Fruit fly (Drosophila melanogaster) whole organism, larva: ENCODE data around the gene tara.
"Not testable (repeated sequence)": the region's sequence is repeated elsewhere in the genome, so short reads cannot be mapped to it uniquely, and the experiment has no call there.

ENCODE experiments used
- noc ChIP-seq: fragments of 200-800 bp; sonication (Bioruptor generic); optimal IDR thresholded peaks from 3 replicates; lab custom pipeline; 2019; ENCODE audit warnings: missing biosample characterization, mild to moderate bottlenecking, missing genetic modification characterization, moderate library complexity

Gene tara

DNA sequence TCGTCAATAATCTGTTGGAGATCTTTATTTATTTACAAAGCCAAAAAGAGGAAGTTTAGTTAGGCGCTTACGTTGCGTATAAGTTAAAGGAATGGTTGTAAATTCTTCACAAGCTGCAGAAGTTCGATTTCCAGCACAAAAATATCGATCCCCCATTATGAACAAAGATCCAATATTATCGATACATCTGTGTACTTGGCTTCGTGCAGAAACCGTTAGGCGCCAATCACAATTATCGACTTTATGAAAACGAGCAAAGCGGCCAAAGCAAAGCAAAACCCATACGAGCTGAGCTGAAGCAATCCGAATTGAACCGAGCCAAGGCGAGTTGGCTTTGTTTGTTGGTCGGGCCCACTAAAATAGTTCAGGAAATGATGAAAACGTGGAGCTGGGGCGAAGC, at the start of gene tara:
Gene tara, plus strand, starts transcription at position 301 of the 400 bp plus-strand sequence.
- TF ChIP-seq noc (tag; lab: Kevin White, UChicago): no peak

DNA sequence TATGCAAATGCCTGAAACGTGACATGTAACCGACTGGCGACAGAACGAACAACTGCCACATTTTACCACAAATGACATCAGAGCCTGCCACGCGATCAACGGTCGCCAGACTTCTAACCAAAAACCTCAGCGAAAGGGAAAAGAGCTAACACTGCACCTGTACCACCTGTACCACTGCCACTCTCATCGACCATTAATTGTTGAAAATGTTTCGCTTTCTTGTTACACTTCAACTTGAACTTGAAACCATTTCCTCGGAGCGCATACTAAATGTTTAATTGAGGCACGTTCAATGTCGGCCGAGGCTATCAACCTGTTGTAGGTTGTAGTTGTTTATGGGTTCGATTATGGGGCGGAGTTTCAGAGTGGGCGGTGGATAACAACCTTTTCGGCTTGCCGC, 48.9 kb upstream of the tara start:
- no peak for TF ChIP-seq noc (tag; lab: Kevin White, UChicago)

DNA sequence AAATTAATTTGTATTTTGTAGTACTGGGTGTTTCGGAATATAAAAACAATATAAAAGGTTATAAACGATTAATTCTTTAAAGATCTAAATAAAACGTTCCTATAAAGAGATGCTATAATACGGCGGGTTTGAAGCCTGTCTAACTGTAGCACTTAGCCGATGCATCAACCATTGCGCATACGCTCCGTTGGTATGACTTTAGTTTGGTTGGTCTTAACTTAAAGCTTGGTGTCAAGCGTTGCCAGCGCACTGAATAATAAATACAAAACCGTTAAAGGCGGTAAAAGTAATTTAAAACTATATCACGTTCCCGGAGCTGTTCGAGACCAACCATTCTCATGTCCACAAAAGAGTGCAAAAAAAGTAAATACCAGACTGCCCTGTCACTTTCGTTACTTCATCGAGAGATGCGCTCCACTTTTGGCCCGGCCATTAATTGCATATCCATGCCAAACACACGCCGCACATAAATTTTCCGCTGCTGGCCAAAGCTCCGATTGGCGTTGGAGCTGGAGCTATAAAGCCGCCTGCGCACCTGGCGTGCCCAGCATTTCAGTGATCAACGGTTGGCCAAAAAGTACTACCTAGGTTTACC, 44.9 kb upstream of the tara start, which contains the start of gene CG8927:
Gene CG8927, plus strand, starts transcription at position 545 of the 595 bp plus-strand sequence.
- no peak for TF ChIP-seq noc (tag; lab: Kevin White, UChicago)

DNA sequence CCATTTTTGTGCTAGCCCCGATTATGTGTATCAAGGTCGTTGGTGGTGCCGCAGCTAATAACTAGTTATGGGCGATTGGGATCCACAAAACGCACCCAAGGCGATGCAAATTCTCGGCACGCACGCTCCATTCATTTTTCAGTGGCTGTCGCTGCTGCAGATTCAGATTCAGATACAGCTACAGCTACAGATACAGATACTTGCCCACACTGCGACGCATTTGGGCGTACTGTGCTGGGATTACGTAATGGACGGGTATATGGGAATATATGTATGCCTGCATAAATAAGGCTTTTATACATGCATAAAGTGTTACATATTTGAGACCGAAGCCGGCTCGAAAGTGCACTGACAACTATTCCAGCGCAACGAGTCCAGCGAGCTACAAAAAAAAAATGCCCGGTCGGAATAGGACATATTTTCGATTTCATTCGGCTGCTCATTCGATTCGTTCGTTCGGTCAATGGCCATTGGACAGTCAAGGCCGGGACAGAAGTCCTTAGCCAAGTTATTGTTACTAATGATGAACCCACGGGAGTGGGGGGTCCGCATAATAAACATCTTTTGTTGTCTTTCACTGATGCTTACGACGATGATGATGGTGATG, 43.1 kb upstream of the tara start:
- no peak for TF ChIP-seq noc (tag; lab: Kevin White, UChicago)

DNA sequence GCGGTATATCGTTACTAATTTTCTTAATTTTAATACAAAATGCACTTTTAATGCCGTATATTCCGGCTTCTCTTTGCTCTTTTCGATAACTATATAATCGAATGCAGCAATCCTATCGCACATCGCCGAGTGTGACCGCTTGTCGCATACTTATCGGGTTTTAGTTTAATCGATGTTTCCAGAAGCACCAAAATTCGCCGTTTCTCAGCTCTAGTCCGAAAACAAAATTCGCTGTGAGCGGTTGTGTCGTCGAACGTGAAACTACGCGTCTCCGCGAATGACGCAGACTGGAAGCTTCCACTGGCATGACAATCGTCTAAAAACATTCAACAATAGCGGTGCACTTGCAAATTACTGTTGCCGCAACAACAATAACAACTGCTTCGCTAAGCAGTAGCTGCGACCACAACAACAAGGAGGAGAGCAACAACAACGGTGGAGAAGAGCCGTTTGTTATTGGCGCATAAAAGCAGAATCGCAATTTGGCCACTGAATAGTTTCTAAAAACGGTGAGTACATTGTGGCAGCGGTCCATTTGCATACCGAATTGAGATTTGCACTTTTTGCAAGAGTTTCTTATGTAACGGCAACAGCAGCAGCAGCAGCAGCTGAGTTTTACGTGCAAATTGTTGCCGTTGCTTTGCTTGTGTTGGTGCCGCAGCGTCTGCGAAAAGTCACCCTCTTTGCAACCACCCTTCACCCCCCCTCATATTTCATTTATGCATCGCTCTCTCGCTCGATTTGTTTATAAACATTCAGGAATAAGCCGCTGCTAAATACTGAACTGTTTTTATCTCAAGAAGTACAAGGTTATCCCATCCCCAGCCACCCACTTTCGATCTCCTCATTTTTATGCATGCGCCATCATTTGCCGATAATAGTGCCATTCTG, 38.4 kb upstream of the tara start, which contains the start of gene sra:
Gene sra, plus strand, starts transcription at position 209 of the 891 bp plus-strand sequence.
- TF ChIP-seq noc (tag; lab: Kevin White, UChicago): no peak

DNA sequence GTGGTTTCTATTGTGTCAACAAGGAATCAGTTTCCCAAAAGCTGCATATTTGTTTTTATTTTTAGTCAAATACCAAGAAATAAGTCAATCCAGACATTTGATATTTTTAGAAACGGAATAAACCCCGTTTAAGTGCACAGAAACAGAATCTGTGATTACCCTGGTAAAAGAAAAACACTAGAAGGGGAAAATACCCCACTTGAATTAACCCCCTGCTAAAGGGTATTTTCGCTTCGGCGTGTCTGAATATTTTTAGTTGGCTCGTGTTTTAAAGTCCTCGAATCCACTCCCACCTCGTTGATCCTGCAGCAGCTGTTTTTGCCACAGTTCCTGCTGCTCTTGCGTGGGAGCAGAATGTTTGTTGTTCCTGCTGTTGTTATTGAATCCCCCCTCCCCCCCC, 37.7 kb upstream of the tara start:
- TF ChIP-seq noc (tag; lab: Kevin White, UChicago): no peak

DNA sequence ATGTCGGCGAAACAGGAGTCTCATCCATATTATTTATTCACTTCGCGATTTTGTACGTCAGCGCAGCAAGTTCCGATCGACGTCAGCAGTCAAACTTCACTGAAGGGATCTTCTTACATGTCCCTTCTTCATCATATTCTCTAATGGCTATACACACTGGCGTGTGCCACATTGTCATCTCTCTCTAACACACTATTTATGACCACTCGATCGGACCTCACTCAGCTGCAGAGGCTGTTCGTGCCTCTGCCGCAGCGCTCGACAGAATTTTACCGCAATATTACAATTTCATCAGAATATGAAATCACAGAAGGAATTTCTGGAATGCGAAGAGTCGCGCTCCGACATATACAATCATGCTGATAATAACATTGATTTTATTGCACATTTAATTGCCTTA, 36.0 kb upstream of the tara start, which contains the start of gene Bin1:
Gene Bin1, minus strand, starts transcription at position 101 of the 400 bp plus-strand sequence.
- not testable (repeated sequence) for TF ChIP-seq noc (tag; lab: Kevin White, UChicago)

DNA sequence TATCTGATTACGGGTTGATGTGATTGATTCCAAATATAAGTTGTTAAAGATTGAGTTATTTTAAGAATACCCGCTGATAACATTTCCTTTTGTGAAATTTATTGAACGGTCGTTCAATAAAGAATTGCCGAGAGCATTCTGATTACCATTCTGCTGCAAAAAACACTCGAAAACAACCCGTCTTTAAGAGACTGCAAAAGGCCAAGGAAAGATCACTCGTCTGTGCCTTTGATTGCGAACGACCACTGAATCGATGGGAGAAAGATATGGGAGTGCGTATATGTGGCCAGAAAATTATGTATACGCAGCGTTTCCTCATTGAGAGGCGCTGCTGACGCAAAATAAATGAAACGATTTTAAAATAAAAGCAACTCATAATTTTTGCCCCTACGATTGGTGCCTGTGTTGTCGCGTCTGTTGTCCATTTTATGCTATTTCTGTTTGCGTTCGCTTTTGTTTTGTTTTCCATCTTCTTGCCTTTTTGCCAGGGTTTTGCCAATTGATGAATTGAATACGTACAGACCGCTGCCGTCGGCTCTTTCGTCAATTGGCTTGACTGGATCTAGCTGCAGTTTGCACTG, 35.2 kb upstream of the tara start:
- TF ChIP-seq noc (tag; lab: Kevin White, UChicago): no peak

DNA sequence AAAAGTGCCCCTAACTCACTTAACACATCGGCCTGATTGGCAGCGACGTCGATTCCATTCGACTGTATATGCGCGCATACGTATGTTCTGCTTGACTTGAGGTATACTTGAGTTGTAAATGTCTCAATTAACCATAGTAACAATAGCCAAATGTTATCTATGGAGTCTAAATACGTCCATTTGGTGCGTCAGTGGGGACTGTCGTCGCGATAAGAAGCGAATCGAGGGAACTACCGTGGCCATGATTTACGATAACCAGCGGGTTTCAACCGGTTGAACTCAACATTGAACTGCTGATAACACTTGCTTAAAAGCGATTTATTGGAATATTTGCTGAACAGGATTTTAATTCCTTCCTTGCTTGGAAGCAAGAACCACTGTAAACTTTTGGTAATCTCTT, 34.7 kb upstream of the tara start:
- no peak for TF ChIP-seq noc (tag; lab: Kevin White, UChicago)

DNA sequence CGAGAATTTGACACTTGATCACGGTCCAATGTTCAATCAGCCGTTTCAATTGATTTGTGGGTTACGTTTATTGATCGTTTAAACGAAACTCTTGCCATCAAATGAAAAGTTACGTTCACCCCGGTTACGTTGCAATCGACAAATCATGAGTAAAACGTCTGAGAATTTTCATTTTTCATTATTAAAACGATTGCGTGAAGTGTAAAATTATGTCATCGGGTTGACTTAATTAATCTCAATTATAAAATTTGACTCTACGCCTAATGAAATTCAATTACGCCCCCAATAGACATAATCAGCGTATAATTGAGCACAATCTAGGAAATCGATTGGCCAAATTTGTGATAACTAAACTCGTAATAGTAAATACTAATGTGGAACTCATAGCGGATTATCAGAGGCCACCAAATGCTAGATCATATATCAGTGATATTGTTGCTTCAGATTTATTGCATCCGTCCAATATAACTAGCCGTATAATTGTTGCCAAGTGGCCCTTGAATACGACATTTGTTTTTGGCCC, 24.9 kb upstream of the tara start:
- TF ChIP-seq noc (tag; lab: Kevin White, UChicago): peak; percentile 8

DNA sequence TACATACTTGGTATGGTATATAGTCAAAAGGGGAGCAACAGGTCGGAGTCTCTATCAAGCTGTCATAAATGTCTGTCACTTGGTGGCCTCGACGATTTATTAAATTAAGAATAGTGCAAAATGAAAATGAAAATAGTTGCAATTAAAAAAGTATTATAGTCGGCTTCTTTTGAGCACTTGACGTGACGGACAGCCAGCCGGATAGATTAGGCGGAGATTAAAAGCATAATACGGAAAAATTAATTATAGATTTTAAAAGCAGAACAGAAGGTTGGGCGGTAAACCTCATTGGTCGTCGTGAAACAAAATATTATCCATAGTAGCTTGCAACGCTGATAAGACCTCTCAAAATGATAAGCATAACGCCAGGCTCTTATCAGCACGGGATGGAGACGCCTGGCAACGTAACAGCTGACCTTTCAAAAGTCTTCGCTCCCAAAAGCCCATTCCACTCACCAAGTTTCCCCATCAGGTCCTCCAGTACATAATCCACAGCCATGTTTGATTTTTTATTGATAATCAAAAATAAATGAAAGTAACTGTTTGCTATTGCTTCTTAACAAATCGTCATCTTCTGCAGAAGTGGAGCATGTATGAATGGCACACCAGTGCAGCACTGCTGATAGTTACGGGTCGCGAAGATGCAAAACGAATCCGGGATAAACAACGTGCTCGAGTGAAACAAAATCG, 23.0 kb upstream of the tara start:
- peak; percentile 70 for TF ChIP-seq noc (tag; lab: Kevin White, UChicago)

DNA sequence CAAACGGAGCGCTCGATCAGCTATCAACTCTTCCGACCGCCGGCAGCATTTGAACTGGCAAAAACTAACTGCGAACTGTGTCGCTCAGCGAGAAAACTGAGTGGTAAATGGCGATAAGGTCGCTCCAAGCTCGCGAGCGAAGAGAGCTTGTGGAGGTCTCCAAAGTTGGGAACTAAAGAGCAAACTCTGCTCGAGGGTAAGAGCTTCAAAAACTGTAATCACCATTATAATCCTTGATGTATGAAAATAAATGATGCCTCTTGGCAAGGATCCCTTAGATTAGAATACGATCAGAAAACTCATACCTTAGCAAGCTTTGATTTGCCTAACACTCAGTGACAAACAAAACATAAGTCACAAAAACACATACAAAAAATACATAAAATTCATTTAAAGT, 22.4 kb upstream of the tara start, which contains the start of the genes CG6126 and CG31287:
Gene CG6126, minus strand, starts transcription at position 59 of the 397 bp plus-strand sequence.
Gene CG31287, plus strand, starts transcription at position 347 of the 397 bp plus-strand sequence.
- no peak for TF ChIP-seq noc (tag; lab: Kevin White, UChicago)

DNA sequence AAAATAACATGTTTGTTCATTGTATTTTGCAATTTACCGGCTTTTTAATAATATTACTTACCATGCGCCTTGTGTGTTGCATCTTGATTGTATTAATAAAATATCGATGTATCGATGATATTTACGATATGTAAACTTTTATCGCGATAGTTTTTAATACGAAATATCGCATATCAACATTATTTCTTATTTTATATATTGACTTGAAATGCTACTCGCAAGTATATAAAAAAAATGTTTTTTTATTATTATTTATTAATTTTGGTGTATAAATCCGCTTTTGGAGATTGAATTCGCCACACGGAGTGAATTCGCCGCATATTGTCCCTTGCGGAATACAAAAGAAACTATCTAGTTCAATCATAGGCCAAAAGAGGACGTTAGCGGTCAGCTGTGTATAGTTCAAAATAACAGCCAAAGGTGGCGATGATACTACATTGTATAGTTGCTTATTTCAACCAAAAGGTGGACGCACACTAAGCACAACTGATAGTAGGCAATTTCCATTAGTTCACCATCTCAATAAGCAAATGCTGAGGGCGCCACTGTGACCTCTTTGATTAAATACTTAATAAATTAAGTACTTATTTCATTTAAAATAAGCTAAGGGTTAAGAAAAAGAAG, 20.2 kb upstream of the tara start, which contains the start of gene mtSSB:
Gene mtSSB, minus strand, starts transcription at position 96 of the 624 bp plus-strand sequence.
- peak; percentile 21 for TF ChIP-seq noc (tag; lab: Kevin White, UChicago)

DNA sequence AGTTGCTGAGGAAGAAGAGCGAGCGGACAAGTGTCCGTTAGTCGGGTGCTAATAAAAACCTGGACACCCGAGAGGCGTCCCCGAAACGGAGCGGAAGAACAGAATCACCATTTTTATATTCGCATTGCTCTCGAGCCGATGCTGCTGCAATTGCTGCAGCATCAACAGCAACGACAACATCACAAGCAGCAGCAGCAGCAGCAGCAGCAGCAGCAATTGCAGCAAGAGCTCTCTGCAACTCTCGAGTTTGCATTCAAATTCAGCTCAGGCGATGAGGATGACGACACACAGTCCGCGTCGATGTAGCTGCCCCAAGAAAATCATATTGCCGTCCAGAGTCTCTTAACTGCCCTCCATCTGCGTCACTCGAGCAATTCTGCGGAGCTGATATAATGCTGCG, 19.3 kb upstream of the tara start:
- TF ChIP-seq noc (tag; lab: Kevin White, UChicago): no peak
